Worm (Caenorhabditis elegans): Measurements from ENCODE around the gene F47D12.3.

Gene F47D12.3

DNA sequence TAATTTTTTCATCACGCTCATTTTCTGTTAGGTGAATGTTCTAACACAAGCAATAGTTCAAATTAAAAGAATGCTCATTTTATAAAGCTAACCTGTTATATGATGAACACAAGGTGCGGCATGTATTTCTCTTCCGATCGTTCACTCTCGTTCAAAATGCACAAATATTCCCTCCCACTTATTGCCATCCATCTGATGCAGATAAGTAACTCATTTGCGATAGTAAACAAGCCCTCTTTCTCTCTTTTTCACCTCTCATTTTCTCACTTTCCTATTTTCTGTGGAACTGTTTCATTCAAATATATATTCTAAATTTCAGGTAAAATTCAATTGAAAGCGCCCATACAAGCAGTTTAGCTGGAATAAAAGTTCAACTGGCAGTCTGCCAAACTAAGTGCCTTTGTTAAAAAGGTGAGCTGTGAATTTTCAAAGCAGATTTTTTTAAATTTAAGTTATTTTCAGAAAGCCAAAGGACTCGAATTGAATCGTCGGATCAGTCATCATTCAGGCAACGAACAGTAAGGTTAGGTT, 47.8 kb downstream of the F47D12.3 start, which contains the start of the genes trmt-10C.2 and C56G2.22 (continued):
- TF ChIP-seq ceh-82 (tag; optimal IDR thresholded peaks at IDR 0.05) = no peak
- no peak for TF ChIP-seq duxl-1 (tag; optimal IDR thresholded peaks at IDR 0.05; ENCODE audit: poor library complexity)

DNA sequence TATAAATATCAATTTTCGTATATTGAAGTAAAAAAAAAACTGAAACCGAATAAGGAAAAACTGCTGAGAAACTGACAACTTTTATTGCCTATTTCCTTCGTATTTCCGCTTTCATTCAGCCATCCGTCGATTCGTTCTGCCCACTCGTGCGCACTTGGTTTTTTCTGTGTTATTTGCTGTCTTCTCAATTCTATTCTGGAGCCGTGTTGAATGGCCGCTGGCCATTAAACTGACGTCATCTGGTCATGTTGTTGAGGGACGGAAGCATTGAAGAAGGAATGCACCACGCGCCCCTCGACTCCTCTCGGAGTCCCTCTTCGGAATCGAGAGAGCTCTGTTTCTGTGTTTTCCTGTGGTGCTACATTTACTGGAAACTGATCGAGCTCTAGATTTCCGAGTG, 50.3 kb downstream of the F47D12.3 start:
- peak; percentile 5 for TF ChIP-seq nhr-48 (tag; optimal IDR thresholded peaks at IDR 0.05)
- TF ChIP-seq lsy-2 (tag; optimal IDR thresholded peaks at IDR 0.05) = peak in 1 of 2 experiments; percentile 66
- peak; percentile 73 for TF ChIP-seq ctbp-1 (GFP tag; IDR thresholded peaks at IDR 0.05)
- no peak for TF ChIP-seq nhr-102 (tag; optimal IDR thresholded peaks at IDR 0.05)
- TF ChIP-seq rbr-2 (tag; optimal IDR thresholded peaks at IDR 0.05) = peak; percentile 37
- TF ChIP-seq egl-43 (GFP tag; IDR thresholded peaks at IDR 0.05) = peak; percentile 67; the same call in 1 of the 2 replicates
- TF ChIP-seq T20F7.1 (GFP tag; optimal IDR thresholded peaks at IDR 0.05) = no peak
- TF ChIP-seq dmd-6 (GFP tag; IDR thresholded peaks at IDR 0.05) = peak; percentile 36
- TF ChIP-seq aha-1 (tag) = peak; percentile 88
- no peak for TF ChIP-seq jun-1 (tag; optimal IDR thresholded peaks at IDR 0.05)
- TF ChIP-seq F26F4.8 (GFP tag; conservative IDR thresholded peaks at IDR 0.05) = no peak
- TF ChIP-seq fkh-10 (GFP tag; optimal IDR thresholded peaks at IDR 0.05) = peak; percentile 69
- TF ChIP-seq lir-3 (tag; optimal IDR thresholded peaks at IDR 0.05) = no peak
- peak; percentile 35; the same call in 1 of the 2 replicates for TF ChIP-seq set-16 (GFP tag; IDR thresholded peaks at IDR 0.05)
- peak in 1 of 2 experiments; percentile 73 for TF ChIP-seq mdl-1 (tag; optimal IDR thresholded peaks at IDR 0.05)
- TF ChIP-seq snpc-4 (tag; optimal IDR thresholded peaks at IDR 0.05) = no peak
- TF ChIP-seq hmg-1.1 (GFP tag; IDR thresholded peaks at IDR 0.05) = 0 out of 2 replicates have a peak, but pooled peaks have one; percentile 16
- TF ChIP-seq hif-1 (tag; optimal IDR thresholded peaks at IDR 0.05) = peak in 1 of 2 experiments; percentile 19
- peak; percentile 77 for TF ChIP-seq hlh-30 (tag; optimal IDR thresholded peaks at IDR 0.05; ENCODE audit: insufficient read depth)
- peak; percentile 16 for TF ChIP-seq mep-1 (tag; optimal IDR thresholded peaks at IDR 0.05)
- TF ChIP-seq ces-1 (GFP tag; optimal IDR thresholded peaks at IDR 0.05) = no peak
- TF ChIP-seq ZK546.5 (tag; optimal IDR thresholded peaks at IDR 0.05) = no peak
- peak; percentile 38 for TF ChIP-seq F37D6.2 (tag; optimal IDR thresholded peaks at IDR 0.05)
- TF ChIP-seq unc-62 (GFP tag; optimal IDR thresholded peaks at IDR 0.05 in 1 of 2) = peak in 1 of 2 experiments; percentile 45
- no peak for TF ChIP-seq unc-62 (tag; optimal IDR thresholded peaks at IDR 0.05)

Measured in whole organism, L4 larva.